Fruit fly (Drosophila melanogaster): Measurements from ENCODE around the gene CG4364.

dm6 chr2L:9703000-9703399 is 8.1 kb downstream of the CG4364 start:
- TF ChIP-seq CG8478 (optimal IDR thresholded peaks at IDR 0.05) (no peak), CTCF (optimal IDR thresholded peaks at IDR 0.05) (no peak)

Data from S2 (cell line).